Worm (Caenorhabditis elegans): ENCODE results near the gene F55G7.5.

The F55G7.5 gene

ce11 chrX:11920723-11921283, 17.9 kb downstream of the F55G7.5 start, which contains the start of gene Y62H9A.14:
Y62H9A.14 (plus strand) TSS chrX:11921233.
- TF ChIP-seq elt-1 (tag; optimal IDR thresholded peaks at IDR 0.05) (no peak), nhr-67 (tag; optimal IDR thresholded peaks at IDR 0.05) (no peak), elt-2 (tag; optimal IDR thresholded peaks at IDR 0.05) (no peak), ceh-9 (tag; optimal IDR thresholded peaks at IDR 0.05) (no peak), ztf-11 (tag; optimal IDR thresholded peaks at IDR 0.05) (no peak), ZK546.5 (tag; optimal IDR thresholded peaks at IDR 0.05) (no peak), daf-12 (tag; optimal IDR thresholded peaks at IDR 0.05) (no peak), nhr-25 (tag; optimal IDR thresholded peaks at IDR 0.05) (no peak), hmg-11 (tag; optimal IDR thresholded peaks at IDR 0.05) (no peak), lsy-12 (tag; optimal IDR thresholded peaks at IDR 0.05) (no peak), lin-15B (tag; optimal IDR thresholded peaks at IDR 0.05) (no peak), fkh-10 (GFP tag; optimal IDR thresholded peaks at IDR 0.05) (no peak), ceh-16 (tag; optimal IDR thresholded peaks at IDR 0.05) (no peak), fkh-2 (tag; optimal IDR thresholded peaks at IDR 0.05) (no peak), sea-2 (GFP tag; optimal IDR thresholded peaks at IDR 0.05) (no peak), ceh-28 (tag; optimal IDR thresholded peaks at IDR 0.05) (no peak), nhr-77 (tag; optimal IDR thresholded peaks at IDR 0.05) (no peak), nhr-11 (tag; optimal IDR thresholded peaks at IDR 0.05) (no peak)

ce11 chrX:11917994-11918393, 20.7 kb downstream of the F55G7.5 start, which contains the start of gene Y62H9A.16:
Y62H9A.16 (plus strand) TSS chrX:11918294.
- TF ChIP-seq nhr-28 (tag; optimal IDR thresholded peaks at IDR 0.05) (no peak), lin-39 (tag; optimal IDR thresholded peaks at IDR 0.05) (no peak), egl-27 (tag; optimal IDR thresholded peaks at IDR 0.05) (no peak), ama-1 (optimal IDR thresholded peaks at IDR 0.05) (no peak), egl-5 (tag; optimal IDR thresholded peaks at IDR 0.05) (no peak), fkh-10 (GFP tag; optimal IDR thresholded peaks at IDR 0.05) (no peak), elt-1 (tag; optimal IDR thresholded peaks at IDR 0.05) (no peak), snpc-4 (tag; optimal IDR thresholded peaks at IDR 0.05) (no peak), eor-1 (tag; optimal IDR thresholded peaks at IDR 0.05) (no peak), nhr-43 (tag; optimal IDR thresholded peaks at IDR 0.05; ENCODE audit: poor library complexity, severe bottlenecking) (no peak), unc-39 (tag; optimal IDR thresholded peaks at IDR 0.05) (no peak)

ce11 chrX:11916705-11917104, 22.0 kb downstream of the F55G7.5 start, which contains the start of gene Y62H9A.13:
Y62H9A.13 (plus strand) TSS chrX:11917005.
- no peak for TF ChIP-seq egl-27 (tag; optimal IDR thresholded peaks at IDR 0.05)
- TF ChIP-seq pha-4 (tag; optimal IDR thresholded peaks at IDR 0.05), result no peak
- no peak for TF ChIP-seq ztf-11 (tag; optimal IDR thresholded peaks at IDR 0.05)
- TF ChIP-seq unc-62 (GFP tag; optimal IDR thresholded peaks at IDR 0.05), result no peak
- no peak for TF ChIP-seq nhr-12 (tag; optimal IDR thresholded peaks at IDR 0.05)
- no peak for TF ChIP-seq mml-1 (tag; optimal IDR thresholded peaks at IDR 0.05)
- TF ChIP-seq nhr-77 (tag; optimal IDR thresholded peaks at IDR 0.05), result no peak
- no peak for TF ChIP-seq daf-12 (tag; optimal IDR thresholded peaks at IDR 0.05)
- TF ChIP-seq pqm-1 (tag; optimal IDR thresholded peaks at IDR 0.05), result no peak
- no peak for TF ChIP-seq ceh-16 (tag; optimal IDR thresholded peaks at IDR 0.05)
- TF ChIP-seq nhr-11 (tag; optimal IDR thresholded peaks at IDR 0.05), result no peak
- no peak for TF ChIP-seq nhr-237 (tag; optimal IDR thresholded peaks at IDR 0.05)
- no peak for TF ChIP-seq ceh-28 (tag; optimal IDR thresholded peaks at IDR 0.05)
- no peak for TF ChIP-seq R02D3.7 (tag; optimal IDR thresholded peaks at IDR 0.05)
- no peak for TF ChIP-seq mdl-1 (tag; optimal IDR thresholded peaks at IDR 0.05)
- no peak for TF ChIP-seq lin-15B (tag; optimal IDR thresholded peaks at IDR 0.05)
- TF ChIP-seq ceh-9 (tag; optimal IDR thresholded peaks at IDR 0.05), result no peak
- TF ChIP-seq egl-5 (tag; optimal IDR thresholded peaks at IDR 0.05), result no peak

ce11 chrX:11913824-11914223, 24.9 kb downstream of the F55G7.5 start, which contains the start of gene Y62H9A.12:
Y62H9A.12 (plus strand) TSS chrX:11914124.
- TF ChIP-seq nhr-25 (tag; optimal IDR thresholded peaks at IDR 0.05) (no peak), R02D3.7 (tag; optimal IDR thresholded peaks at IDR 0.05) (no peak), nfya-1 (tag; optimal IDR thresholded peaks at IDR 0.05; ENCODE audit: insufficient read depth) (no peak), eor-1 (tag; optimal IDR thresholded peaks at IDR 0.05) (no peak), sea-2 (GFP tag; optimal IDR thresholded peaks at IDR 0.05) (no peak), fkh-2 (tag; optimal IDR thresholded peaks at IDR 0.05) (no peak), fos-1 (tag; optimal IDR thresholded peaks at IDR 0.05) (no peak), ceh-9 (tag; optimal IDR thresholded peaks at IDR 0.05) (no peak), nhr-11 (tag; optimal IDR thresholded peaks at IDR 0.05) (no peak), nhr-23 (tag; optimal IDR thresholded peaks at IDR 0.05) (no peak), lin-15B (tag; optimal IDR thresholded peaks at IDR 0.05) (no peak), nhr-28 (tag; optimal IDR thresholded peaks at IDR 0.05) (no peak), unc-39 (tag; optimal IDR thresholded peaks at IDR 0.05) (no peak), snpc-4 (tag; optimal IDR thresholded peaks at IDR 0.05) (no peak), mdl-1 (tag; optimal IDR thresholded peaks at IDR 0.05) (no peak), lin-39 (tag; optimal IDR thresholded peaks at IDR 0.05) (no peak)
